Fruit fly (Drosophila melanogaster) whole organism, pupa: ENCODE results near the gene CG6901.

Source experiments
- CG8159 ChIP-seq: fragments of 200-800 bp; sonication (Bioruptor generic); optimal IDR thresholded peaks from 3 replicates; lab custom pipeline; 2018; ENCODE audit warnings: missing biosample characterization, mild to moderate bottlenecking, missing genetic modification characterization, moderate library complexity
- Snoo ChIP-seq: fragments of 200-800 bp; sonication (Bioruptor generic); optimal IDR thresholded peaks from 3 replicates; lab custom pipeline; 2017; ENCODE audit warnings: missing biosample characterization, mild to moderate bottlenecking, missing genetic modification characterization, inconsistent platforms

- no peak for TF ChIP-seq CG8159 (tag; lab: Kevin White, UChicago)
- no peak for TF ChIP-seq Snoo (tag; lab: Kevin White, UChicago)
These were observed 36.0 kb upstream of the CG6901 start for dm6 chr3R:16287171-16287570.
